Fruit fly (Drosophila melanogaster) whole organism, embryonic: ENCODE results near the gene Trs20.

Experiments used
- Abd-B ChIP-seq: fragments of 200-800 bp; sonication (Bioruptor generic); optimal IDR thresholded peaks from 2 replicates; lab custom pipeline; 2018; ENCODE audit warnings: missing biosample characterization, mild to moderate bottlenecking, missing genetic modification characterization, moderate library complexity
- Bgb ChIP-seq: fragments of 200-800 bp; sonication (Bioruptor generic); IDR thresholded peaks from 2 replicates; pipeline ENCODE4 v1.3.6; 2022; ENCODE audit warnings: missing biosample characterization, missing genetic modification characterization; ENCODE audit not compliant: partially characterized antibody
- CG10209 ChIP-seq: fragments of 200-800 bp; sonication (Bioruptor generic); optimal IDR thresholded peaks from 3 replicates; lab custom pipeline; 2017; ENCODE audit warnings: missing biosample characterization, mild to moderate bottlenecking, missing genetic modification characterization, missing genetic modification reagents
- CG11398 ChIP-seq: fragments of 200-800 bp; sonication (Bioruptor generic); optimal IDR thresholded peaks from 2 replicates; lab custom pipeline; 2016; ENCODE audit warnings: missing biosample characterization, missing genetic modification characterization
- CG11695 ChIP-seq: fragments of 200-800 bp; sonication (Bioruptor generic); IDR thresholded peaks from 3 replicates; pipeline ENCODE4 v1.3.6; 2022; ENCODE audit warnings: missing biosample characterization, missing genetic modification characterization
- CG12299 ChIP-seq: fragments of 200-800 bp; sonication (Bioruptor generic); optimal IDR thresholded peaks from 2 replicates; lab custom pipeline; 2018; ENCODE audit warnings: missing biosample characterization, mild to moderate bottlenecking, missing genetic modification characterization
- CG1233 ChIP-seq: fragments of 200-800 bp; sonication (Bioruptor generic); optimal IDR thresholded peaks from 4 replicates; lab custom pipeline; 2018; ENCODE audit warnings: missing biosample characterization, mild to moderate bottlenecking, missing genetic modification characterization
- CG13287 ChIP-seq: fragments of 200-800 bp; sonication (Bioruptor generic); IDR thresholded peaks from 2 replicates; pipeline ENCODE4 v1.3.6; 2022; ENCODE audit warnings: missing biosample characterization, missing genetic modification characterization; ENCODE audit not compliant: partially characterized antibody
- CG14667 ChIP-seq: fragments of 200-800 bp; sonication (Bioruptor generic); IDR thresholded peaks from 2 replicates; pipeline ENCODE4 v1.3.6; 2022; ENCODE audit warnings: missing biosample characterization, missing genetic modification characterization
- CG1792 ChIP-seq: fragments of 200-800 bp; sonication (Bioruptor generic); optimal IDR thresholded peaks from 2 replicates; lab custom pipeline; 2016; ENCODE audit warnings: missing biosample characterization, missing genetic modification characterization
- CG2678 ChIP-seq: fragments of 200-800 bp; sonication (Bioruptor generic); optimal IDR thresholded peaks from 3 replicates; lab custom pipeline; 2019; ENCODE audit warnings: missing biosample characterization, mild to moderate bottlenecking, missing genetic modification characterization, moderate library complexity
- CG34224 ChIP-seq: fragments of 200-800 bp; sonication (Bioruptor generic); IDR thresholded peaks from 3 replicates; pipeline ENCODE4 v1.3.6; 2022; ENCODE audit warnings: missing biosample characterization, missing genetic modification characterization; ENCODE audit not compliant: partially characterized antibody
- CG34422 ChIP-seq: fragments of 200-800 bp; sonication (Bioruptor generic); IDR thresholded peaks from 3 replicates; pipeline ENCODE4 v1.3.6; 2022; ENCODE audit warnings: missing biosample characterization, missing genetic modification characterization
- CG3726 ChIP-seq: fragments of 200-800 bp; sonication (Bioruptor generic); IDR thresholded peaks from 3 replicates; pipeline ENCODE4, ENCODE4 v1.3.6; 2022; ENCODE audit warnings: missing biosample characterization, missing genetic modification characterization
- CG5245 ChIP-seq: fragments of 200-800 bp; sonication (Bioruptor generic); optimal IDR thresholded peaks from 3 replicates; lab custom pipeline; 2016; ENCODE audit warnings: missing biosample characterization, missing genetic modification characterization
- CG6175 ChIP-seq: fragments of 200-800 bp; sonication (Bioruptor generic); IDR thresholded peaks from 3 replicates; pipeline ENCODE4 v1.3.6; 2022; ENCODE audit warnings: missing biosample characterization, missing genetic modification characterization
- CG6689 ChIP-seq: fragments of 200-800 bp; sonication (Bioruptor generic); IDR thresholded peaks from 2 replicates; pipeline ENCODE4 v1.3.6; 2022; ENCODE audit warnings: missing biosample characterization, missing genetic modification characterization
- CG6791 ChIP-seq: fragments of 200-800 bp; sonication (Bioruptor generic); IDR thresholded peaks from 3 replicates; pipeline ENCODE4 v1.3.6; 2022; ENCODE audit warnings: missing biosample characterization, missing genetic modification characterization; ENCODE audit not compliant: partially characterized antibody
- CG8089 ChIP-seq: fragments of 200-800 bp; sonication (Bioruptor generic); optimal IDR thresholded peaks from 3 replicates; lab custom pipeline; 2016; ENCODE audit warnings: missing biosample characterization, missing genetic modification characterization
- CG9215 ChIP-seq: fragments of 200-800 bp; sonication (Bioruptor generic); IDR thresholded peaks from 2 replicates; pipeline ENCODE4 v1.3.6; 2022; ENCODE audit warnings: missing biosample characterization, missing genetic modification characterization
- Dad ChIP-seq: fragments of 200-800 bp; sonication (Bioruptor generic); optimal IDR thresholded peaks from 3 replicates; lab custom pipeline; 2016; ENCODE audit warnings: missing biosample characterization, missing genetic modification characterization
- Dip2 ChIP-seq: fragments of 200-800 bp; sonication (Bioruptor generic); IDR thresholded peaks from 2 replicates; pipeline ENCODE4 v1.3.6; 2022; ENCODE audit warnings: missing biosample characterization, missing genetic modification characterization
- Doc3 ChIP-seq: fragments of 200-800 bp; sonication (Bioruptor generic); IDR thresholded peaks from 3 replicates; pipeline ENCODE4 v1.3.6; 2022; ENCODE audit warnings: missing biosample characterization, missing genetic modification characterization; ENCODE audit not compliant: partially characterized antibody
- Dp ChIP-seq: fragments of 200-800 bp; sonication (Bioruptor generic); optimal IDR thresholded peaks from 2 replicates; lab custom pipeline; 2018; ENCODE audit warnings: missing biosample characterization, mild to moderate bottlenecking, missing genetic modification characterization, moderate library complexity
- Fer1 ChIP-seq: fragments of 200-800 bp; sonication (Bioruptor generic); optimal IDR thresholded peaks from 2 replicates; lab custom pipeline; 2017; ENCODE audit warnings: missing biosample characterization, mild to moderate bottlenecking, missing genetic modification characterization
- HHEX ChIP-seq: fragments of 200-800 bp; sonication (Bioruptor generic); optimal IDR thresholded peaks from 3 replicates; lab custom pipeline; 2017; ENCODE audit warnings: missing biosample characterization, mild to moderate bottlenecking, missing genetic modification characterization, missing genetic modification reagents
- Hand ChIP-seq: fragments of 200-800 bp; sonication (Bioruptor generic); optimal IDR thresholded peaks from 2 replicates; lab custom pipeline; 2017; ENCODE audit warnings: mild to moderate bottlenecking, missing biosample characterization, missing genetic modification reagents, missing genetic modification characterization
- HmgD ChIP-seq: fragments of 200-800 bp; sonication (Bioruptor generic); optimal IDR thresholded peaks from 3 replicates; lab custom pipeline; 2016; ENCODE audit warnings: missing biosample characterization, missing genetic modification characterization
- Hr78 ChIP-seq, 2 experiments: fragments of 200-800 bp in 1 of 2; fragments of >200 bp in 1 of 2; sonication (Bioruptor generic) in 1 of 2; optimal IDR thresholded peaks; 2 replicates each; lab custom pipeline; 2017 to 2019; ENCODE audit warnings: missing biosample characterization in 2 of 2, missing genetic modification characterization in 2 of 2, mild to moderate bottlenecking in 1 of 2, moderate library complexity in 1 of 2
- Lhr ChIP-seq: fragments of 200-800 bp; sonication (Bioruptor generic); optimal IDR thresholded peaks from 3 replicates; lab custom pipeline; 2017; ENCODE audit warnings: mild to moderate bottlenecking, missing biosample characterization, missing genetic modification reagents, missing genetic modification characterization
- Neu2 ChIP-seq: fragments of 200-800 bp; sonication (Bioruptor generic); optimal IDR thresholded peaks from 3 replicates; lab custom pipeline; 2016; ENCODE audit warnings: missing biosample characterization, missing genetic modification characterization, borderline replicate concordance
- PHDP ChIP-seq: fragments of 200-800 bp; sonication (Bioruptor generic); optimal IDR thresholded peaks from 3 replicates; lab custom pipeline; 2018; ENCODE audit warnings: missing biosample characterization, mild to moderate bottlenecking, missing genetic modification characterization, moderate library complexity
- Side ChIP-seq: fragments of 200-800 bp; sonication (Bioruptor generic); optimal IDR thresholded peaks from 2 replicates; lab custom pipeline; 2016; ENCODE audit warnings: missing biosample characterization, missing genetic modification characterization
- Stat92E ChIP-seq, 3 experiments: fragments of >200 bp in 2 of 3; fragments of 200-800 bp in 1 of 3; sonication (Bioruptor generic) in 1 of 3; optimal IDR thresholded peaks; 2 replicates each; lab custom pipeline; 2017 to 2019; ENCODE audit warnings: missing biosample characterization in 3 of 3, missing genetic modification characterization in 3 of 3, mild to moderate bottlenecking in 1 of 3, moderate library complexity in 1 of 3
- Tbp ChIP-seq: fragments of >200 bp; optimal IDR thresholded peaks from 2 replicates; lab custom pipeline; 2018; ENCODE audit warnings: missing biosample characterization, missing genetic modification characterization
- al ChIP-seq: fragments of 200-800 bp; sonication (Bioruptor generic); IDR thresholded peaks from 2 replicates; pipeline ENCODE4 v1.3.6; 2022; ENCODE audit warnings: missing biosample characterization, missing genetic modification characterization
- br ChIP-seq: fragments of >200 bp; optimal IDR thresholded peaks from 2 replicates; lab custom pipeline; 2017
- cas ChIP-seq: fragments of 200-800 bp; sonication (Bioruptor generic); IDR thresholded peaks from 2 replicates; pipeline ENCODE4 v1.3.6; 2022; ENCODE audit warnings: missing biosample characterization, missing genetic modification characterization
- eyg ChIP-seq: fragments of 200-800 bp; sonication (Bioruptor generic); optimal IDR thresholded peaks from 3 replicates; lab custom pipeline; 2016; ENCODE audit warnings: missing biosample characterization, missing genetic modification characterization
- hb ChIP-seq: fragments of 200-800 bp; sonication (Bioruptor generic); IDR thresholded peaks from 3 replicates; pipeline ENCODE4 v1.3.6; 2022; ENCODE audit warnings: missing biosample characterization, missing genetic modification characterization; ENCODE audit not compliant: partially characterized antibody
- her ChIP-seq: fragments of 200-800 bp; sonication (Bioruptor generic); optimal IDR thresholded peaks from 2 replicates; lab custom pipeline; 2016; ENCODE audit warnings: missing biosample characterization, missing genetic modification characterization
- inv ChIP-seq: fragments of 200-800 bp; sonication (Bioruptor generic); IDR thresholded peaks from 2 replicates; pipeline ENCODE4 v1.3.6; 2022; ENCODE audit warnings: missing biosample characterization, missing genetic modification characterization; ENCODE audit not compliant: partially characterized antibody
- lilli ChIP-seq: fragments of 200-800 bp; sonication (Bioruptor generic); optimal IDR thresholded peaks from 3 replicates; lab custom pipeline; 2016; ENCODE audit warnings: missing biosample characterization, missing genetic modification characterization
- nmo ChIP-seq: fragments of 200-800 bp; sonication (Bioruptor generic); optimal IDR thresholded peaks from 2 replicates; lab custom pipeline; 2018; ENCODE audit warnings: missing biosample characterization, mild to moderate bottlenecking, missing genetic modification characterization, moderate library complexity
- repo ChIP-seq: fragments of 200-800 bp; sonication (Bioruptor generic); optimal IDR thresholded peaks from 2 replicates; lab custom pipeline; 2016; ENCODE audit warnings: missing biosample characterization, missing genetic modification characterization
- sens-2 ChIP-seq: fragments of 200-800 bp; sonication (Bioruptor generic); IDR thresholded peaks from 2 replicates; pipeline ENCODE4 v1.3.6; 2022; ENCODE audit warnings: missing biosample characterization, missing genetic modification characterization
- sisA ChIP-seq: fragments of 200-800 bp; sonication (Bioruptor generic); IDR thresholded peaks from 2 replicates; pipeline ENCODE4 v1.3.6; 2022; ENCODE audit warnings: missing biosample characterization, missing genetic modification characterization
- tgo ChIP-seq: fragments of 200-800 bp; sonication (Bioruptor generic); IDR thresholded peaks from 3 replicates; pipeline ENCODE4 v1.3.6; 2022; ENCODE audit warnings: missing biosample characterization, missing genetic modification characterization
- tna ChIP-seq: fragments of 200-800 bp; sonication (Bioruptor generic); IDR thresholded peaks from 2 replicates; pipeline ENCODE4 v1.3.6; 2022; ENCODE audit warnings: missing biosample characterization, missing genetic modification characterization; ENCODE audit not compliant: partially characterized antibody

Gene Trs20

dm6 chr3L:16128481-16128972, 2.9 kb downstream of the Trs20 start, which contains the start of gene Pgm1 (continued):
- TF ChIP-seq inv (GFP tag; lab: Robert Waterston, UW) (no peak), HHEX (GFP tag; lab: Kevin White, UChicago) (peak; percentile 84), Side (GFP tag; lab: Kevin White, UChicago) (peak; percentile 94), Abd-B (GFP tag; lab: Kevin White, UChicago) (no peak), CG5245 (peak; percentile 69), tgo (peak; percentile 46; the same call in 2 of the 3 replicates), HmgD (GFP tag; lab: Kevin White, UChicago) (peak; percentile 95), CG12299 (tag; lab: Kevin White, UChicago) (peak; percentile 69), CG6175 (GFP tag; lab: Robert Waterston, UW) (peak; percentile 42; the same call in 2 of the 3 replicates), CG14667 (peak; percentile 69; the same call in 1 of the 2 replicates), CG34224 (GFP tag; lab: Robert Waterston, UW) (0 out of 3 replicates have a peak, but pooled peaks have one; percentile 31), nmo (peak; percentile 82), Tbp (GFP tag; lab: Kevin White, UChicago) (no peak), CG8089 (GFP tag; lab: Kevin White, UChicago) (peak; percentile 80), her (GFP tag; lab: Kevin White, UChicago) (peak; percentile 94), CG1233 (peak; percentile 49), cas (GFP tag; lab: Robert Waterston, UW) (peak; percentile 49; the same call in 1 of the 2 replicates), CG1792 (GFP tag; lab: Kevin White, UChicago) (peak; percentile 83), Bgb (GFP tag; lab: Robert Waterston, UW) (no peak), repo (GFP tag; lab: Kevin White, UChicago) (peak; percentile 89), CG6791 (GFP tag; lab: Robert Waterston, UW) (no peak), Dip2 (GFP tag; lab: Robert Waterston, UW) (0 out of 2 replicates have a peak, but pooled peaks have one; percentile 22), Hand (peak; percentile 77), PHDP (tag; lab: Kevin White, UChicago) (peak; percentile 86), CG11695 (GFP tag; lab: Robert Waterston, UW) (peak; percentile 68), Doc3 (GFP tag; lab: Robert Waterston, UW) (no peak), CG9215 (GFP tag; lab: Robert Waterston, UW) (peak; percentile 64; the same call in 1 of the 2 replicates), Lhr (GFP tag; lab: Kevin White, UChicago) (no peak), eyg (peak; percentile 71), Stat92E (GFP tag; optimal IDR thresholded peaks at IDR 0.05; lab: Kevin White, UChicago) (peak in 1 of 3 experiments; percentile 87), sisA (GFP tag; lab: Robert Waterston, UW) (peak; percentile 74), CG11398 (GFP tag; lab: Kevin White, UChicago) (peak; percentile 87), Neu2 (GFP tag; lab: Kevin White, UChicago) (peak; percentile 73), CG6689 (GFP tag; lab: Robert Waterston, UW) (peak; percentile 59), sens-2 (GFP tag; lab: Robert Waterston, UW) (no peak), CG2678 (tag; lab: Kevin White, UChicago) (peak; percentile 88), Dp (GFP tag; lab: Kevin White, UChicago) (no peak), Hr78 (GFP tag; optimal IDR thresholded peaks at IDR 0.05; lab: Kevin White, UChicago) (peak in 1 of 2 experiments; percentile 80), CG3726 (peak; percentile 68), CG10209 (GFP tag; lab: Kevin White, UChicago) (peak; percentile 78), CG13287 (GFP tag; lab: Robert Waterston, UW) (0 out of 2 replicates have a peak, but pooled peaks have one; percentile 24), hb (GFP tag; lab: Robert Waterston, UW) (no peak), br (lab: Kevin White, UChicago) (no peak), al (peak; percentile 66), tna (GFP tag; lab: Robert Waterston, UW) (no peak), lilli (GFP tag; lab: Kevin White, UChicago) (peak; percentile 94), Fer1 (GFP tag; lab: Kevin White, UChicago) (peak; percentile 89), CG34422 (GFP tag; lab: Robert Waterston, UW) (peak; percentile 61), Dad (peak; percentile 81)
